Worm (Caenorhabditis elegans): Measurements from ENCODE around the gene rmd-1.

- TF ChIP-seq ref-1 (GFP tag; conservative IDR thresholded peaks at IDR 0.05): no peak
- no peak for TF ChIP-seq klf-2 (GFP tag; conservative IDR thresholded peaks at IDR 0.05)
- TF ChIP-seq ztf-29 (GFP tag; IDR thresholded peaks at IDR 0.05): no peak
- TF ChIP-seq flt-1 (GFP tag; IDR thresholded peaks at IDR 0.05): no peak
- no peak for TF ChIP-seq med-1 (GFP tag; optimal IDR thresholded peaks at IDR 0.05; ENCODE audit: insufficient read depth)
- TF ChIP-seq tab-1 (GFP tag; IDR thresholded peaks at IDR 0.05): no peak
- TF ChIP-seq T22C8.4 (GFP tag; IDR thresholded peaks at IDR 0.05): no peak
- no peak for TF ChIP-seq ztf-23 (GFP tag; IDR thresholded peaks at IDR 0.05)
Observed at ce11 chrIII:9725114-9725513, 33.8 kb upstream of the rmd-1 start, which contains the start of gene clec-162.

Data from whole organism, midembryonic.